Worm (Caenorhabditis elegans): ENCODE measurements around the gene pqbp-1.1.

The pqbp-1.1 gene

ce11 chrIV:291851-292367 lies 30.4 kb upstream of the pqbp-1.1 start:
- TF ChIP-seq ceh-18 (tag; optimal IDR thresholded peaks at IDR 0.05) (no peak), K02D7.2 (tag; optimal IDR thresholded peaks at IDR 0.05) (no peak), fkh-6 (tag; optimal IDR thresholded peaks at IDR 0.05) (no peak), elt-4 (tag; optimal IDR thresholded peaks at IDR 0.05) (no peak), elt-2 (tag; optimal IDR thresholded peaks at IDR 0.05) (peak; percentile 95), pqm-1 (tag; optimal IDR thresholded peaks at IDR 0.05) (peak; percentile 18)

DNA sequence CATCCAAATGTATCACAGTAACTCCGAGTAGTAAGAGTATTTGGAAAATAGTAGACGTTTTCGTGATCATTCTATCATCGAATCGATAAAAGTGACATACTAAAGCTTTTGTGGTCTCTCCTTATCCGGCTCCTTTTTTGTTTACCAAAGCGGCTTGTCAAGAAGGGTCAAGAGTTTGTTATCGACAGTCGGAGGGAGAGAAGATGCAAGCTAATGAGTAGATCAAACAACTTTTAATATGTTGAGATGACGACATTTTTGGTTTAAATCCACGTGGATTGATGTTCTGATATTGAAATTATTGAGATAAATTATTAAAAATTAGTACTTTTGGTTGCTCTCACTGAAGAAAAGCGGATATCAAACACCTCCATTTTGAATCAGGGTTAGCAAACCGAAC lies 29.9 kb upstream of the pqbp-1.1 start, which contains the start of gene T21D12.7:
T21D12.7 (minus strand) TSS at position 101 of the 400 bp plus-strand sequence.
- TF ChIP-seq tbx-7 (tag; optimal IDR thresholded peaks at IDR 0.05) (no peak), npax-4 (tag; optimal IDR thresholded peaks at IDR 0.05) (no peak), ceh-45 (GFP tag; IDR thresholded peaks at IDR 0.05) (no peak), tbx-2 (tag; optimal IDR thresholded peaks at IDR 0.05) (no peak), ztf-16 (tag; optimal IDR thresholded peaks at IDR 0.05) (no peak), elt-2 (tag; optimal IDR thresholded peaks at IDR 0.05) (no peak), fax-1 (tag; optimal IDR thresholded peaks at IDR 0.05) (no peak), ceh-30 (tag; optimal IDR thresholded peaks at IDR 0.05) (no peak), sdc-2 (tag; optimal IDR thresholded peaks at IDR 0.05) (no peak), unc-3 (GFP tag; conservative IDR thresholded peaks at IDR 0.05) (no peak), unc-3 (tag; optimal IDR thresholded peaks at IDR 0.05) (no peak), F13H6.1 (tag; optimal IDR thresholded peaks at IDR 0.05) (no peak), ceh-2 (tag; optimal IDR thresholded peaks at IDR 0.05) (no peak), ceh-9 (tag; optimal IDR thresholded peaks at IDR 0.05) (no peak), ceh-31 (tag; optimal IDR thresholded peaks at IDR 0.05) (no peak), nhr-232 (tag; optimal IDR thresholded peaks at IDR 0.05) (no peak), ama-1 (optimal IDR thresholded peaks at IDR 0.05) (no peak), ceh-14 (tag; optimal IDR thresholded peaks at IDR 0.05) (no peak), ceh-22 (tag; optimal IDR thresholded peaks at IDR 0.05) (no peak), pqm-1 (tag; optimal IDR thresholded peaks at IDR 0.05) (no peak), pat-9 (tag; optimal IDR thresholded peaks at IDR 0.05) (no peak)

- no peak for TF ChIP-seq pha-2 (tag; optimal IDR thresholded peaks at IDR 0.05)
- TF ChIP-seq pat-9 (tag; optimal IDR thresholded peaks at IDR 0.05) = no peak
- TF ChIP-seq hlh-13 (GFP tag; optimal IDR thresholded peaks at IDR 0.05) = no peak
- TF ChIP-seq pros-1 (tag; optimal IDR thresholded peaks at IDR 0.05) = no peak
- no peak for TF ChIP-seq ceh-45 (GFP tag; IDR thresholded peaks at IDR 0.05)
- no peak for TF ChIP-seq K09A11.1 (tag; optimal IDR thresholded peaks at IDR 0.05; ENCODE audit: insufficient read depth)
- TF ChIP-seq unc-3 (GFP tag; conservative IDR thresholded peaks at IDR 0.05) = no peak
- TF ChIP-seq unc-3 (tag; optimal IDR thresholded peaks at IDR 0.05) = no peak
- TF ChIP-seq ceh-24 (tag; optimal IDR thresholded peaks at IDR 0.05) = no peak
- no peak for TF ChIP-seq ceh-9 (tag; optimal IDR thresholded peaks at IDR 0.05)
- TF ChIP-seq hlh-30 (tag; optimal IDR thresholded peaks at IDR 0.05; ENCODE audit: insufficient read depth) = no peak
- TF ChIP-seq pax-1 (tag; optimal IDR thresholded peaks at IDR 0.05) = no peak
- TF ChIP-seq F13H6.1 (tag; optimal IDR thresholded peaks at IDR 0.05) = no peak
- no peak for TF ChIP-seq dmd-4 (tag; optimal IDR thresholded peaks at IDR 0.05; ENCODE audit: borderline replicate concordance)
- TF ChIP-seq fax-1 (tag; optimal IDR thresholded peaks at IDR 0.05) = no peak
- no peak for TF ChIP-seq odd-2 (tag; optimal IDR thresholded peaks at IDR 0.05)
- no peak for TF ChIP-seq sdc-2 (tag; optimal IDR thresholded peaks at IDR 0.05)
Measured at ce11 chrIV:290387-290786, 28.9 kb upstream of the pqbp-1.1 start.

ce11 chrIV:288027-288426 lies 26.5 kb upstream of the pqbp-1.1 start, which contains the start of gene T21D12.14:
Gene T21D12.14, minus strand, starts transcription at chrIV:288127.
- TF ChIP-seq pha-4 (tag; optimal IDR thresholded peaks at IDR 0.05) (no peak), npax-4 (tag; optimal IDR thresholded peaks at IDR 0.05) (no peak)

DNA sequence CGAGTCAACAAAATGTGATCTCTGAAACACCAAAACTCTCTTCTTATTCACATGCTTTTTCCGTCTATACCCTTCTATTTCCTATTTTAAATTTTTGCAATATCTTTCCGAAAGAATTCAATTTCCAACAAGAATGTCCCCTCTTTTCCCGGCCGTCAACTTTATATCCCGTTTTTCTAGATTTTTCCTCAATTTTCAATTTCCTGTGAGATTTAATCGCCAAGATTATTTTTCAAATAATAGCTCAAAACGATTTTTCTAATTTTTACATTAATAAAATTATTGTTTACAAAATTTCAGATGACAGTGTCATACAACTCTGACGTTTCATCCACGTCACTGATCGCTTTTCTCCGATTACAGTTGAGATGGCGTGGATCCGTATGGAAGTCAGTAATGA lies 21.9 kb upstream of the pqbp-1.1 start, which contains the start of gene best-19:
best-19 (plus strand) TSS at position 301 of the 400 bp plus-strand sequence.
- TF ChIP-seq unc-42 (tag; optimal IDR thresholded peaks at IDR 0.05) (peak; percentile 52), ttx-3 (tag; optimal IDR thresholded peaks at IDR 0.05) (no peak)

All from whole organism, late embryonic.